Fruit fly (Drosophila melanogaster): ENCODE results near the gene CG9330.

Gene CG9330

dm6 chr3L:19557197-19557995, 28.7 kb upstream of the CG9330 start (continued):
- TF ChIP-seq bowl (GFP tag; IDR thresholded peaks at IDR 0.05) (no peak), chinmo (GFP tag; IDR thresholded peaks at IDR 0.05; ENCODE audit: partially characterized antibody) (0 out of 4 replicates have a peak, but pooled peaks have one; percentile 63), CG33557 (GFP tag; optimal IDR thresholded peaks at IDR 0.05) (peak; percentile 81), amos (GFP tag; IDR thresholded peaks at IDR 0.05; ENCODE audit: partially characterized antibody) (no peak), CG15696 (tag; optimal IDR thresholded peaks at IDR 0.05) (peak; percentile 84), toy (GFP tag; IDR thresholded peaks at IDR 0.05) (no peak), fd96Cb (tag; optimal IDR thresholded peaks at IDR 0.05) (peak; percentile 25), p53 (GFP tag; optimal IDR thresholded peaks at IDR 0.05) (no peak), wdn (GFP tag; IDR thresholded peaks at IDR 0.05) (no peak), Drgx (GFP tag; IDR thresholded peaks at IDR 0.05) (no peak), CG6175 (GFP tag; IDR thresholded peaks at IDR 0.05) (no peak), CG1233 (GFP tag; optimal IDR thresholded peaks at IDR 0.05) (peak; percentile 41), CG6272 (GFP tag; IDR thresholded peaks at IDR 0.05) (no peak), lab (GFP tag; optimal IDR thresholded peaks at IDR 0.05) (no peak), CG13894 (tag; optimal IDR thresholded peaks at IDR 0.05) (no peak), gem (tag; optimal IDR thresholded peaks at IDR 0.05) (peak; percentile 64), CG18476 (GFP tag; optimal IDR thresholded peaks at IDR 0.05) (no peak), Hr51 (GFP tag; optimal IDR thresholded peaks at IDR 0.05) (no peak), sqz (GFP tag; optimal IDR thresholded peaks at IDR 0.05) (peak; percentile 15), Xrp1 (GFP tag; IDR thresholded peaks at IDR 0.05) (peak; percentile 40; the same call in 1 of the 2 replicates), CG31224 (GFP tag; IDR thresholded peaks at IDR 0.05) (no peak), grau (tag; optimal IDR thresholded peaks at IDR 0.05) (peak; percentile 38), bab2 (GFP tag; optimal IDR thresholded peaks at IDR 0.05) (no peak), CG43689 (GFP tag; IDR thresholded peaks at IDR 0.05) (no peak), aop (GFP tag; IDR thresholded peaks at IDR 0.05) (no peak), org-1 (GFP tag; optimal IDR thresholded peaks at IDR 0.05) (no peak), H15 (GFP tag; IDR thresholded peaks at IDR 0.05) (no peak), vfl (GFP tag; optimal IDR thresholded peaks at IDR 0.05) (no peak), CG7556 (GFP tag; optimal IDR thresholded peaks at IDR 0.05) (peak; percentile 47), CG11696 (GFP tag; IDR thresholded peaks at IDR 0.05) (no peak), CG34422 (GFP tag; IDR thresholded peaks at IDR 0.05) (no peak), CG10431 (GFP tag; optimal IDR thresholded peaks at IDR 0.05) (no peak), ash1 (GFP tag; optimal IDR thresholded peaks at IDR 0.05) (no peak), bsh (GFP tag; optimal IDR thresholded peaks at IDR 0.05) (peak; percentile 21 to 44), CG30020 (tag; optimal IDR thresholded peaks at IDR 0.05) (peak; percentile 21), CG10274 (GFP tag; optimal IDR thresholded peaks at IDR 0.05) (no peak), CG8089 (GFP tag; optimal IDR thresholded peaks at IDR 0.05) (no peak), CG7357 (GFP tag; IDR thresholded peaks at IDR 0.05) (no peak), CG7928 (GFP tag; optimal IDR thresholded peaks at IDR 0.05) (no peak), CG11456 (GFP tag; IDR thresholded peaks at IDR 0.05) (no peak), Deaf1 (tag; optimal IDR thresholded peaks at IDR 0.05) (no peak), dati (GFP tag; IDR thresholded peaks at IDR 0.05) (no peak), CG1832 (GFP tag; optimal IDR thresholded peaks at IDR 0.05) (no peak), CG4328 (GFP tag; optimal IDR thresholded peaks at IDR 0.05) (no peak), gce (GFP tag; IDR thresholded peaks at IDR 0.05) (no peak), zfh1 (GFP tag; IDR thresholded peaks at IDR 0.05) (no peak), CG13775 (GFP tag; optimal IDR thresholded peaks at IDR 0.05) (peak; percentile 33), gro (GFP tag; optimal IDR thresholded peaks at IDR 0.05) (no peak), BtbVII (GFP tag; optimal IDR thresholded peaks at IDR 0.05) (no peak), CoRest (tag; optimal IDR thresholded peaks at IDR 0.05) (peak; percentile 50)
